Worm (Caenorhabditis elegans): ENCODE results near the gene gmpr-1.

The gmpr-1 gene

ce11 chrV:4374625-4375024 is 3.4 kb upstream of the gmpr-1 start, which contains the start of gene neg-1:
neg-1 (minus strand) TSS chrV:4374874.
- no peak for TF ChIP-seq flt-1 (GFP tag; IDR thresholded peaks at IDR 0.05)
- TF ChIP-seq T22C8.4 (GFP tag; IDR thresholded peaks at IDR 0.05) = no peak
- TF ChIP-seq ztf-23 (GFP tag; IDR thresholded peaks at IDR 0.05) = no peak
- TF ChIP-seq ztf-29 (GFP tag; IDR thresholded peaks at IDR 0.05) = no peak
- no peak for TF ChIP-seq ref-1 (GFP tag; conservative IDR thresholded peaks at IDR 0.05)
- no peak for TF ChIP-seq tab-1 (GFP tag; IDR thresholded peaks at IDR 0.05)
- TF ChIP-seq med-1 (GFP tag; optimal IDR thresholded peaks at IDR 0.05; ENCODE audit: insufficient read depth) = no peak
- TF ChIP-seq klf-2 (GFP tag; conservative IDR thresholded peaks at IDR 0.05) = no peak
- no peak for TF ChIP-seq cog-1 (tag; optimal IDR thresholded peaks at IDR 0.05)

- no peak for TF ChIP-seq T22C8.4 (GFP tag; IDR thresholded peaks at IDR 0.05)
- TF ChIP-seq cog-1 (tag; optimal IDR thresholded peaks at IDR 0.05) = no peak
- TF ChIP-seq ztf-29 (GFP tag; IDR thresholded peaks at IDR 0.05) = no peak
- no peak for TF ChIP-seq ref-1 (GFP tag; conservative IDR thresholded peaks at IDR 0.05)
- no peak for TF ChIP-seq med-1 (GFP tag; optimal IDR thresholded peaks at IDR 0.05; ENCODE audit: insufficient read depth)
- no peak for TF ChIP-seq klf-2 (GFP tag; conservative IDR thresholded peaks at IDR 0.05)
- TF ChIP-seq tab-1 (GFP tag; IDR thresholded peaks at IDR 0.05) = no peak
- no peak for TF ChIP-seq flt-1 (GFP tag; IDR thresholded peaks at IDR 0.05)
- no peak for TF ChIP-seq ztf-23 (GFP tag; IDR thresholded peaks at IDR 0.05)
Observed at ce11 chrV:4373656-4374055, 2.5 kb upstream of the gmpr-1 start.

ce11 chrV:4372986-4373385 is 1.8 kb upstream of the gmpr-1 start:
- TF ChIP-seq klf-2 (GFP tag; conservative IDR thresholded peaks at IDR 0.05) = no peak
- TF ChIP-seq ref-1 (GFP tag; conservative IDR thresholded peaks at IDR 0.05) = no peak
- TF ChIP-seq ztf-23 (GFP tag; IDR thresholded peaks at IDR 0.05) = no peak
- no peak for TF ChIP-seq cog-1 (tag; optimal IDR thresholded peaks at IDR 0.05)
- TF ChIP-seq ztf-29 (GFP tag; IDR thresholded peaks at IDR 0.05) = no peak
- TF ChIP-seq med-1 (GFP tag; optimal IDR thresholded peaks at IDR 0.05; ENCODE audit: insufficient read depth) = no peak
- TF ChIP-seq flt-1 (GFP tag; IDR thresholded peaks at IDR 0.05) = no peak
- TF ChIP-seq T22C8.4 (GFP tag; IDR thresholded peaks at IDR 0.05) = no peak
- no peak for TF ChIP-seq tab-1 (GFP tag; IDR thresholded peaks at IDR 0.05)

ce11 chrV:4370515-4370914 is 668 bp downstream of the gmpr-1 start:
- TF ChIP-seq ztf-29 (GFP tag; IDR thresholded peaks at IDR 0.05) (no peak), T22C8.4 (GFP tag; IDR thresholded peaks at IDR 0.05) (no peak), med-1 (GFP tag; optimal IDR thresholded peaks at IDR 0.05; ENCODE audit: insufficient read depth) (no peak), ref-1 (GFP tag; conservative IDR thresholded peaks at IDR 0.05) (no peak), ztf-23 (GFP tag; IDR thresholded peaks at IDR 0.05) (no peak), flt-1 (GFP tag; IDR thresholded peaks at IDR 0.05) (no peak), klf-2 (GFP tag; conservative IDR thresholded peaks at IDR 0.05) (no peak), cog-1 (tag; optimal IDR thresholded peaks at IDR 0.05) (no peak), tab-1 (GFP tag; IDR thresholded peaks at IDR 0.05) (no peak)

ce11 chrV:4366440-4366839 is 4.7 kb downstream of the gmpr-1 start, which contains the start of gene F32D1.11:
F32D1.11 (minus strand) TSS chrV:4366540.
- TF ChIP-seq ztf-23 (GFP tag; IDR thresholded peaks at IDR 0.05) (no peak), klf-2 (GFP tag; conservative IDR thresholded peaks at IDR 0.05) (no peak), tab-1 (GFP tag; IDR thresholded peaks at IDR 0.05) (no peak), med-1 (GFP tag; optimal IDR thresholded peaks at IDR 0.05; ENCODE audit: insufficient read depth) (no peak), flt-1 (GFP tag; IDR thresholded peaks at IDR 0.05) (no peak)

- TF ChIP-seq med-1 (GFP tag; optimal IDR thresholded peaks at IDR 0.05; ENCODE audit: insufficient read depth) (no peak), ref-1 (GFP tag; conservative IDR thresholded peaks at IDR 0.05) (no peak), cog-1 (tag; optimal IDR thresholded peaks at IDR 0.05) (no peak), flt-1 (GFP tag; IDR thresholded peaks at IDR 0.05) (no peak), klf-2 (GFP tag; conservative IDR thresholded peaks at IDR 0.05) (no peak), tab-1 (GFP tag; IDR thresholded peaks at IDR 0.05) (no peak), ztf-29 (GFP tag; IDR thresholded peaks at IDR 0.05) (no peak), ztf-23 (GFP tag; IDR thresholded peaks at IDR 0.05) (no peak), T22C8.4 (GFP tag; IDR thresholded peaks at IDR 0.05) (no peak)
Observed at ce11 chrV:4364517-4364916, 6.7 kb downstream of the gmpr-1 start, which contains the start of gene grl-13. grl-13 (minus strand) TSS chrV:4364617.

- no peak for TF ChIP-seq cog-1 (tag; optimal IDR thresholded peaks at IDR 0.05)
- no peak for TF ChIP-seq klf-2 (GFP tag; conservative IDR thresholded peaks at IDR 0.05)
- no peak for TF ChIP-seq ref-1 (GFP tag; conservative IDR thresholded peaks at IDR 0.05)
- TF ChIP-seq ztf-29 (GFP tag; IDR thresholded peaks at IDR 0.05) = no peak
- no peak for TF ChIP-seq ztf-23 (GFP tag; IDR thresholded peaks at IDR 0.05)
- TF ChIP-seq tab-1 (GFP tag; IDR thresholded peaks at IDR 0.05) = no peak
- TF ChIP-seq T22C8.4 (GFP tag; IDR thresholded peaks at IDR 0.05) = no peak
- TF ChIP-seq med-1 (GFP tag; optimal IDR thresholded peaks at IDR 0.05; ENCODE audit: insufficient read depth) = no peak
- no peak for TF ChIP-seq flt-1 (GFP tag; IDR thresholded peaks at IDR 0.05)
Observed at ce11 chrV:4361505-4361904, 9.7 kb downstream of the gmpr-1 start, which contains the start of gene F32D1.3. F32D1.3 (minus strand) TSS chrV:4361569.

- no peak for TF ChIP-seq T22C8.4 (GFP tag; IDR thresholded peaks at IDR 0.05)
- no peak for TF ChIP-seq ref-1 (GFP tag; conservative IDR thresholded peaks at IDR 0.05)
- TF ChIP-seq tab-1 (GFP tag; IDR thresholded peaks at IDR 0.05) = no peak
- TF ChIP-seq ztf-29 (GFP tag; IDR thresholded peaks at IDR 0.05) = no peak
- TF ChIP-seq ztf-23 (GFP tag; IDR thresholded peaks at IDR 0.05) = no peak
- TF ChIP-seq med-1 (GFP tag; optimal IDR thresholded peaks at IDR 0.05; ENCODE audit: insufficient read depth) = no peak
- no peak for TF ChIP-seq klf-2 (GFP tag; conservative IDR thresholded peaks at IDR 0.05)
- TF ChIP-seq flt-1 (GFP tag; IDR thresholded peaks at IDR 0.05) = no peak
- no peak for TF ChIP-seq cog-1 (tag; optimal IDR thresholded peaks at IDR 0.05)
Observed at ce11 chrV:4360018-4360417, 11.2 kb downstream of the gmpr-1 start.

ce11 chrV:4359127-4359526 is 12.1 kb downstream of the gmpr-1 start:
- TF ChIP-seq med-1 (GFP tag; optimal IDR thresholded peaks at IDR 0.05; ENCODE audit: insufficient read depth) (no peak), flt-1 (GFP tag; IDR thresholded peaks at IDR 0.05) (no peak), ref-1 (GFP tag; conservative IDR thresholded peaks at IDR 0.05) (no peak), ztf-29 (GFP tag; IDR thresholded peaks at IDR 0.05) (no peak), cog-1 (tag; optimal IDR thresholded peaks at IDR 0.05) (no peak), klf-2 (GFP tag; conservative IDR thresholded peaks at IDR 0.05) (no peak), ztf-23 (GFP tag; IDR thresholded peaks at IDR 0.05) (no peak), T22C8.4 (GFP tag; IDR thresholded peaks at IDR 0.05) (no peak), tab-1 (GFP tag; IDR thresholded peaks at IDR 0.05) (no peak)

ce11 chrV:4357369-4357768 is 13.8 kb downstream of the gmpr-1 start:
- TF ChIP-seq flt-1 (GFP tag; IDR thresholded peaks at IDR 0.05) = no peak
- no peak for TF ChIP-seq ztf-23 (GFP tag; IDR thresholded peaks at IDR 0.05)
- TF ChIP-seq cog-1 (tag; optimal IDR thresholded peaks at IDR 0.05) = peak; percentile 11
- no peak for TF ChIP-seq ztf-29 (GFP tag; IDR thresholded peaks at IDR 0.05)

All from whole organism, midembryonic.